Worm (Caenorhabditis elegans) whole organism, L2 larva: ENCODE results near the gene str-99.
A peak's percentile ranks its signal among the peaks of the same experiment; 100 is the strongest.

Source experiments
- C34F6.9 ChIP-seq: fragments of 150-350 bp; optimal IDR thresholded peaks from 2 replicates; lab custom pipeline; 2014; ENCODE audit warnings: missing biosample characterization, missing genetic modification characterization
- F13H6.1 ChIP-seq: sonication (generic microtip); optimal IDR thresholded peaks from 2 replicates; lab custom pipeline; 2016; ENCODE audit warnings: missing genetic modification characterization, missing compliant biosample characterization
- R02D3.7 ChIP-seq: fragments of 150-350 bp; optimal IDR thresholded peaks from 2 replicates; lab custom pipeline; 2014; ENCODE audit warnings: missing biosample characterization, missing genetic modification characterization
- ZK546.5 ChIP-seq: sonication (generic microtip); optimal IDR thresholded peaks from 2 replicates; lab custom pipeline; 2017; ENCODE audit warnings: missing biosample characterization, missing genetic modification characterization
- alr-1 ChIP-seq: fragments of 150-350 bp; optimal IDR thresholded peaks from 2 replicates; lab custom pipeline; 2014; ENCODE audit warnings: missing biosample characterization, missing genetic modification characterization
- blmp-1 ChIP-seq: sonication (generic microtip); optimal IDR thresholded peaks from 2 replicates; lab custom pipeline; 2017; ENCODE audit warnings: missing genetic modification characterization, mild to moderate bottlenecking, missing compliant biosample characterization, antibody characterized with exemption, moderate library complexity; ENCODE audit not compliant: insufficient read depth
- ceh-82 ChIP-seq: fragments of 150-350 bp; optimal IDR thresholded peaks from 2 replicates; lab custom pipeline; 2014; ENCODE audit warnings: missing biosample characterization, missing genetic modification characterization
- crh-2 ChIP-seq: sonication (generic microtip); optimal IDR thresholded peaks from 2 replicates; lab custom pipeline; 2017; ENCODE audit warnings: missing biosample characterization, missing genetic modification characterization
- egl-27 ChIP-seq: sonication (generic microtip); optimal IDR thresholded peaks from 3 replicates; lab custom pipeline; 2017; ENCODE audit warnings: missing biosample characterization, missing genetic modification reagents, missing genetic modification characterization
- fos-1 ChIP-seq: fragments of 150-350 bp; optimal IDR thresholded peaks from 2 replicates; lab custom pipeline; 2014; ENCODE audit warnings: missing biosample characterization, missing genetic modification characterization
- gmeb-1 ChIP-seq: fragments of 150-350 bp; optimal IDR thresholded peaks from 2 replicates; lab custom pipeline; 2014; ENCODE audit warnings: missing biosample characterization, missing genetic modification characterization
- lin-11 ChIP-seq: fragments of 150-350 bp; sonication (generic microtip); optimal IDR thresholded peaks from 2 replicates; lab custom pipeline; 2014; ENCODE audit warnings: missing biosample characterization, missing genetic modification characterization, inconsistent platforms, mixed read lengths
- lin-13 ChIP-seq: fragments of 150-350 bp; optimal IDR thresholded peaks from 2 replicates; lab custom pipeline; 2014; ENCODE audit warnings: missing biosample characterization, missing genetic modification reagents, missing genetic modification characterization
- lsy-2 ChIP-seq, 2 experiments: fragments of 150-350 bp in 1 of 2; sonication (generic microtip) in 1 of 2; optimal IDR thresholded peaks; 2 replicates each; lab custom pipeline; 2014 to 2017; ENCODE audit warnings: missing biosample characterization in 2 of 2, missing genetic modification characterization in 2 of 2
- mbf-1 ChIP-seq: sonication (generic microtip); optimal IDR thresholded peaks from 2 replicates; lab custom pipeline; 2017; ENCODE audit warnings: missing biosample characterization, missing genetic modification characterization
- mdl-1 ChIP-seq, 2 experiments: fragments of 150-350 bp in 1 of 2; sonication (generic microtip) in 1 of 2; optimal IDR thresholded peaks; 2 replicates each; lab custom pipeline; 2017; ENCODE audit warnings: missing biosample characterization in 2 of 2, missing genetic modification characterization in 2 of 2
- nhr-11 ChIP-seq: fragments of 150-350 bp; optimal IDR thresholded peaks from 2 replicates; lab custom pipeline; 2014; ENCODE audit warnings: missing biosample characterization, missing genetic modification characterization
- nhr-12 ChIP-seq: fragments of 150-350 bp; optimal IDR thresholded peaks from 2 replicates; lab custom pipeline; 2014; ENCODE audit warnings: missing biosample characterization, missing genetic modification characterization
- nhr-237 ChIP-seq: fragments of 150-350 bp; optimal IDR thresholded peaks from 2 replicates; lab custom pipeline; 2014; ENCODE audit warnings: missing biosample characterization, missing genetic modification characterization
- nhr-25 ChIP-seq: fragments of 150-350 bp; sonication (generic microtip); optimal IDR thresholded peaks from 3 replicates; lab custom pipeline; 2014; ENCODE audit warnings: missing biosample characterization, missing genetic modification characterization
- nhr-77 ChIP-seq: fragments of 150-350 bp; optimal IDR thresholded peaks from 2 replicates; lab custom pipeline; 2014; ENCODE audit warnings: missing biosample characterization, missing genetic modification characterization
- peb-1 ChIP-seq: fragments of 150-350 bp; optimal IDR thresholded peaks from 2 replicates; lab custom pipeline; 2014; ENCODE audit warnings: missing biosample characterization, missing genetic modification characterization
- sem-4 ChIP-seq: fragments of 150-350 bp; optimal IDR thresholded peaks from 2 replicates; lab custom pipeline; 2014; ENCODE audit warnings: missing biosample characterization, missing genetic modification reagents, missing genetic modification characterization
- skn-1 ChIP-seq: sonication (generic microtip); optimal IDR thresholded peaks from 2 replicates; lab custom pipeline; 2017; ENCODE audit warnings: missing biosample characterization, missing genetic modification characterization
- sma-3 ChIP-seq: sonication (generic microtip); optimal IDR thresholded peaks from 2 replicates; lab custom pipeline; 2016; ENCODE audit warnings: missing genetic modification reagents, missing genetic modification characterization, missing compliant biosample characterization
- sma-9 ChIP-seq, 2 experiments: fragments of 150-350 bp in 1 of 2; sonication (generic microtip) in 1 of 2; optimal IDR thresholded peaks; 2 replicates each; lab custom pipeline; 2014 to 2016; ENCODE audit warnings: missing genetic modification characterization in 2 of 2, mild to moderate bottlenecking in 1 of 2, missing biosample characterization in 1 of 2, missing compliant biosample characterization in 1 of 2, missing genetic modification reagents in 1 of 2, moderate library complexity in 1 of 2
- snpc-4 ChIP-seq: fragments of 150-350 bp; optimal IDR thresholded peaks from 2 replicates; lab custom pipeline; 2014; ENCODE audit warnings: missing biosample characterization, missing genetic modification characterization
- unc-62 ChIP-seq: fragments of 150-350 bp; optimal IDR thresholded peaks from 2 replicates; lab custom pipeline; 2014; ENCODE audit warnings: missing biosample characterization, missing genetic modification reagents, missing genetic modification characterization
- ztf-11 ChIP-seq: sonication (generic microtip); optimal IDR thresholded peaks from 2 replicates; lab custom pipeline; 2017; ENCODE audit warnings: missing biosample characterization, missing genetic modification characterization
- ztf-4 ChIP-seq: fragments of 150-350 bp; optimal IDR thresholded peaks from 2 replicates; lab custom pipeline; 2014; ENCODE audit warnings: missing biosample characterization, missing genetic modification characterization

Gene str-99

DNA sequence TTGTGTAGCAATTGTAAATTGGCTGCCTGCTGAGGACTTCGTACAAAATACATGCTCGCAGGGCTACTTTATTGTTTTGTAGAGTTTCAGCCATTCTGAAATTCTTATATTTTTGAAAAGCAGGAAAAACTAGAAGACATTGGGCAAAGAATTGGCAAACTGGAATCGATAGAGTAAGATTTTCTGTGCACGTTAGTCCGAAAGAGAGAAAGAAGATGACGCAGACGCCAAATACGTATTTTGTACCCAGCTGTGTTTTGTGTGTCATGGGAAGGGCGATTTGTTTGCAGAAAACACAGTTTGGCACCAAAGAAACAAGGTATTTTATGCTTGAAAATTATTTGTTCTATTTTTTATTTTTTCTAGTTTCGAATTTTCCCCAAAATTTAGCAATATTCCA, 30.9 kb downstream of the str-99 start, which contains the start of gene fbxa-143:
Gene fbxa-143 (minus strand): TSS at position 101 of the 400 bp plus-strand sequence.
- TF ChIP-seq alr-1 (tag; lab: Kevin White, UChicago), result no peak

- TF ChIP-seq sem-4 (tag; lab: Kevin White, UChicago) (no peak), nhr-25 (no peak), unc-62 (GFP tag; lab: Kevin White, UChicago) (no peak), nhr-237 (tag; lab: Kevin White, UChicago) (no peak), mdl-1 (tag; optimal IDR thresholded peaks at IDR 0.05; lab: Kevin White, UChicago) (no peak), ZK546.5 (tag; lab: Kevin White, UChicago) (no peak), ztf-4 (no peak), skn-1 (tag; lab: Kevin White, UChicago) (no peak), lin-13 (no peak), peb-1 (no peak)
Observed at ce11 chrV:16124739-16125138, 33.6 kb downstream of the str-99 start, which contains the start of gene nhr-111. nhr-111 (minus strand) TSS chrV:16124839.

DNA sequence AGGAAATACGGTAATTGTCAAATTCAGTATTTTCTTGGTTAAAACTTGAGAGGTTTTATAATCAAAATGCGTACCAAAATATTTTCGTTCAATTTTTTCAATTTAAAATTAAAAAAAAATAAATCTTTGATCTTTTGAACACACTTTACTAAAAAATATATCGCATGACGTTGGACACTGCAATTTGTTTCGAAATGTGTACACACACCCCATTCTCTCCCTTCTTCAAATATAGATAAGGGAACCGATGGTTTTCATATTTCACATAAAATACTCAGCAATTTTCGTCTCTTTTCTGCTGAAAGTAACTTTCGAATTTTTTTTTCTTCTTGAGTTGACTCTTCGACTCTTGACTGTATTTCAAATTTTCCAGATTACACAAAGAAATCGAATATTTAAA, 36.8 kb downstream of the str-99 start:
- TF ChIP-seq fos-1 (tag; lab: Kevin White, UChicago), result peak; percentile 24
- no peak for TF ChIP-seq C34F6.9 (tag; lab: Kevin White, UChicago)
- TF ChIP-seq mbf-1, result no peak

- TF ChIP-seq sma-3 (GFP tag; lab: Kevin White, UChicago), result no peak
- peak; percentile 71 for TF ChIP-seq fos-1 (tag; lab: Kevin White, UChicago)
- TF ChIP-seq sma-9 (GFP tag; optimal IDR thresholded peaks at IDR 0.05; lab: Kevin White, UChicago), result peak; percentile 38
- TF ChIP-seq sma-9 (tag; optimal IDR thresholded peaks at IDR 0.05; lab: Kevin White, UChicago), result no peak
- no peak for TF ChIP-seq gmeb-1 (tag; lab: Kevin White, UChicago)
- TF ChIP-seq nhr-12 (tag; lab: Kevin White, UChicago), result no peak
- TF ChIP-seq crh-2 (tag; lab: Kevin White, UChicago), result no peak
- TF ChIP-seq nhr-77 (tag; lab: Kevin White, UChicago), result no peak
- no peak for TF ChIP-seq ztf-11 (tag; lab: Kevin White, UChicago)
- TF ChIP-seq snpc-4 (tag; lab: Kevin White, UChicago), result no peak
- TF ChIP-seq lin-13, result no peak
- TF ChIP-seq egl-27, result no peak
- TF ChIP-seq nhr-11, result no peak
Observed at ce11 chrV:16120922-16121321, 37.4 kb downstream of the str-99 start, which contains the start of gene skr-3. skr-3 (plus strand) TSS chrV:16121084.

DNA sequence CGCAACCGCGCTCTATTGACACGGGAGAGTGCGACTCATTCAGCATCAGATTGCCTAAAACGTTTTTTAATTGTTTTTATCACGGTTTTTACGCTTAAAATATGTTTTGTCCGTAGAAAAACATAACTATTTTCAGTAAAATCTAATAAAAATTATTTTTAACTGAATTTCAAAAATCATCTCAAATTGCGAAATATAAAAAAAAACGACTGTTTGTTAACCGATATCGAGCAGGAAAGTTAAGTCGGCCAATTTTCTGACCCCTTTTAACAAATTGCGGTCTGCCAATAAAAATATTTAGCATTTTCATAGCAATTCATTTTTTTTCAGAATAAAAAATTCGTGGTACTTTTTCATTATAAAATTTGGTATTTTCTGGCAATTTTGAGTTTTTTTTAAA, 37.8 kb downstream of the str-99 start:
- TF ChIP-seq skn-1 (tag; lab: Kevin White, UChicago) (no peak), F13H6.1 (tag; lab: Kevin White, UChicago) (no peak)

- TF ChIP-seq ztf-11 (tag; lab: Kevin White, UChicago), result no peak
- no peak for TF ChIP-seq blmp-1 (tag; lab: Kevin White, UChicago)
Observed at ce11 chrV:16118601-16119000, 39.7 kb downstream of the str-99 start, which contains the start of gene str-103. str-103 (minus strand) TSS chrV:16118701.

- TF ChIP-seq nhr-11 (no peak), ceh-82 (tag; lab: Kevin White, UChicago) (no peak), egl-27 (no peak), nhr-25 (no peak), R02D3.7 (no peak), unc-62 (GFP tag; lab: Kevin White, UChicago) (no peak), lsy-2 (tag; optimal IDR thresholded peaks at IDR 0.05; lab: Kevin White, UChicago) (no peak), lin-11 (tag; lab: Kevin White, UChicago) (no peak), F13H6.1 (tag; lab: Kevin White, UChicago) (no peak), sem-4 (tag; lab: Kevin White, UChicago) (no peak), peb-1 (no peak), sma-3 (GFP tag; lab: Kevin White, UChicago) (no peak), blmp-1 (tag; lab: Kevin White, UChicago) (no peak), ztf-4 (no peak), snpc-4 (tag; lab: Kevin White, UChicago) (no peak), crh-2 (tag; lab: Kevin White, UChicago) (no peak)
Observed at ce11 chrV:16115381-16115780, 42.9 kb downstream of the str-99 start, which contains the start of gene str-25. str-25 (plus strand) TSS chrV:16115681.
